Worm (Caenorhabditis elegans) whole organism, L4/young adult: ENCODE results near the gene sor-1.

Source experiments
- W03F9.2 ChIP-seq: fragments of 150-350 bp; optimal IDR thresholded peaks from 2 replicates; lab custom pipeline; 2014; ENCODE audit warnings: missing biosample characterization, missing genetic modification characterization
- dao-5 ChIP-seq: sonication (generic microtip); optimal IDR thresholded peaks from 2 replicates; lab custom pipeline; 2016; ENCODE audit warnings: missing genotype, missing genetic modification characterization, moderate library complexity, missing compliant biosample characterization
- him-1 ChIP-seq: sonication (generic microtip); optimal IDR thresholded peaks from 2 replicates; lab custom pipeline; 2016; ENCODE audit warnings: missing genotype, missing genetic modification reagents, missing genetic modification characterization, missing compliant biosample characterization

ce11 chrIII:8369172-8369571 is 48.8 kb upstream of the sor-1 start:
- no peak for TF ChIP-seq him-1 (tag; lab: Kevin White, UChicago)
- TF ChIP-seq W03F9.2 (tag; lab: Kevin White, UChicago): no peak
- TF ChIP-seq dao-5 (tag; lab: Kevin White, UChicago): no peak
